Fruit fly (Drosophila melanogaster) whole organism: ENCODE measurements around the gene Rat1.
A peak's percentile ranks its signal among the peaks of the same experiment; 100 is the strongest.

Source experiments
- CG8478 ChIP-seq: fragments of >200 bp; optimal IDR thresholded peaks from 2 replicates; lab custom pipeline; 2018; ENCODE audit warnings: inconsistent platforms
- Dll ChIP-seq: fragments of >200 bp; optimal IDR thresholded peaks from 2 replicates; lab custom pipeline; 2017
- EcR ChIP-seq, 2 experiments: fragments of >200 bp; optimal IDR thresholded peaks; 2 replicates each; lab custom pipeline; 2017; ENCODE audit warnings: missing biosample characterization in 2 of 2, missing genetic modification characterization in 2 of 2, missing genetic modification reagents in 2 of 2
- pan ChIP-seq: fragments of >200 bp; optimal IDR thresholded peaks from 2 replicates; lab custom pipeline; 2017
- psq ChIP-seq: fragments of >200 bp; optimal IDR thresholded peaks from 2 replicates; lab custom pipeline; 2017
- usp ChIP-seq: fragments of >200 bp; optimal IDR thresholded peaks from 2 replicates; lab custom pipeline; 2017; ENCODE audit warnings: missing biosample characterization, missing genetic modification characterization, mixed read lengths

Gene Rat1

dm6 chr2L:6920661-6921359 is 12.9 kb downstream of the Rat1 start, which contains the start of gene Hrb27C:
TSS of gene Hrb27C (plus strand) at chr2L:6920704.
- no peak for TF ChIP-seq usp (GFP tag; lab: Kevin White, UChicago)
- TF ChIP-seq CG8478 (lab: Kevin White, UChicago), result peak; percentile 33

dm6 chr2L:6921360-6922090 is 13.6 kb downstream of the Rat1 start:
- no peak for TF ChIP-seq CG8478 (lab: Kevin White, UChicago)
- no peak for TF ChIP-seq EcR (GFP tag; optimal IDR thresholded peaks at IDR 0.05; lab: Kevin White, UChicago)
- TF ChIP-seq Dll, result no peak
- no peak for TF ChIP-seq usp (GFP tag; lab: Kevin White, UChicago)
- no peak for TF ChIP-seq pan
- TF ChIP-seq psq (lab: Kevin White, UChicago), result no peak

DNA sequence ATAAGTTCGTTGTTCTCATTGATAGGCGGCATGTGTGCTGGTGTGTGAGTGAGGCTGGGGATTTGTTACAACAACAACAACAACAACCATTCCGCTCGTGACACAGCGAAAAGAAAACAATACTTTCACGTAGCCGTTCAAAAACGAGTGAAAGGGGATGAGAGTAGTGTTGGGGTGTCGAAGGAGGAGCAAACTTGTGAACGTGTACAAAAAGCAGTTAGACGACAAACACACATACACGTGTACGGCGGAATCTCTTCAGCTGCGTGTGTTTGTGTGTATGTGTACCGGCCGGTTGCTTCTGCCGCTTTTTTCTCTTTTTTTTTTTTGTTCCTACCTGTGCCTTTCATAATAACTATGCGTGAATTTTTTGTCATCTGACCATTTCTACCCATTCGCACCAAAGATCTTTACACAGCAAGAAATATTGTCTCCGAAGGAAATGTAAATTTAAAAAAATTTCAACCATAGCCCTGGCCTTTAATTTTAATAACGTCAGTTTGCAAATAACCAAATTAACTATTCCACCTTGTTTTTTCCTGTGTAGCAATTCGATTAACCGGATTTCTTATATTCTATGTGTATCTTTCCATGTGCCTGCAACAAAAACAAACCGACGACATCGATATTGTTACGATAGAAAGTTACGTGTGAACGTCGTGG is 14.3 kb downstream of the Rat1 start:
- TF ChIP-seq pan, result no peak
- no peak for TF ChIP-seq usp (GFP tag; lab: Kevin White, UChicago)
- TF ChIP-seq psq (lab: Kevin White, UChicago), result no peak
- no peak for TF ChIP-seq EcR (GFP tag; optimal IDR thresholded peaks at IDR 0.05; lab: Kevin White, UChicago)
- TF ChIP-seq CG8478 (lab: Kevin White, UChicago), result no peak
- no peak for TF ChIP-seq Dll

dm6 chr2L:6925114-6925513 is 17.2 kb downstream of the Rat1 start:
- TF ChIP-seq CG8478 (lab: Kevin White, UChicago) (no peak), usp (GFP tag; lab: Kevin White, UChicago) (no peak), EcR (GFP tag; optimal IDR thresholded peaks at IDR 0.05; lab: Kevin White, UChicago) (no peak), pan (no peak), psq (lab: Kevin White, UChicago) (no peak), Dll (no peak)

DNA sequence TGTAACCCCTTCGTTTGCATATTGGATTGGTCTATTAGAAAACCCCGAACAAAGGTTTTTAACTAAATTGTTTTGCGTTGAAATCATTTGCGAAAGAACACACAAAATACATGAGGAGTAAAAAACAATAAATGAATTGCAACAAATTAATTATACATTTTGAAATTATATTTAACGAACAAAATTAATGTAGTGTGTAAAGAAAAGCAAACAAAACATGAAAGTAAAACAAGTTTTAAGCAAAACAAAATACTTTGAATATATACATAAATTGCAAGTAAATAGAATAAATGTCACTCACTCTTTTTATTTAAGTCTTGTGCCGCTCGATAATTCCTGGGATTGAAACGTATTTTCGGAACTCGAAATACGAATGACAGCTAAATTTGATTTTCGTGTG is 23.9 kb downstream of the Rat1 start, which contains the start of gene CG43232:
Gene CG43232 (plus strand): TSS at position 301 of the 400 bp plus-strand sequence.
- TF ChIP-seq EcR (GFP tag; optimal IDR thresholded peaks at IDR 0.05; lab: Kevin White, UChicago), result no peak
- TF ChIP-seq psq (lab: Kevin White, UChicago), result no peak
- TF ChIP-seq CG8478 (lab: Kevin White, UChicago), result no peak
- TF ChIP-seq usp (GFP tag; lab: Kevin White, UChicago), result no peak
- TF ChIP-seq Dll, result no peak
- TF ChIP-seq pan, result no peak

- TF ChIP-seq pan, result no peak
Observed at dm6 chr2L:6939698-6940097, 31.8 kb downstream of the Rat1 start.

DNA sequence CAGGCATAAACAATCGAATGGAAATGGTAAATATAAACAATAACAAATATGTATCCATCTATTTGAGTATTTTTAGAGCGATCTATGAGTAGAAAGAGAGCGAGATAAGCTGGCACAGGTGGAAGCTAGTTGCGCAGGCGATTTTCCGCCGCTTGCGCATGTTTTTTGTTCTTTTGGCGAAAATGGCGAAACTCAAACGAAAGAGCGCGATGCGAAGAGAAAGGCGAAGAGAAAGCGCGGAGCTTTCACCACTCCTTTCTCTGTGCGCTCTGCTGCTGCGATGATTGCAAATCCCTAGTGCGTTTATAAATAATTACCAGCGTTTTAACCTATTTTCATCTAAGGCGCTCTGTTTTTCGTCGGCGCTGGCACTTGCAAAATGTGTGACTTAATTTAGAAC is 33.8 kb downstream of the Rat1 start:
- TF ChIP-seq pan, result no peak

dm6 chr2L:6942714-6943113 is 34.8 kb downstream of the Rat1 start, which contains the start of gene CG18304:
TSS of gene CG18304 (minus strand) at chr2L:6942814.
- TF ChIP-seq pan, result no peak
- no peak for TF ChIP-seq psq (lab: Kevin White, UChicago)
- TF ChIP-seq CG8478 (lab: Kevin White, UChicago), result no peak
- no peak for TF ChIP-seq Dll
- TF ChIP-seq EcR (GFP tag; optimal IDR thresholded peaks at IDR 0.05; lab: Kevin White, UChicago), result no peak
- no peak for TF ChIP-seq usp (GFP tag; lab: Kevin White, UChicago)

- TF ChIP-seq usp (GFP tag; lab: Kevin White, UChicago) (no peak), CG8478 (lab: Kevin White, UChicago) (no peak), psq (lab: Kevin White, UChicago) (no peak), Dll (no peak), pan (no peak), EcR (GFP tag; optimal IDR thresholded peaks at IDR 0.05; lab: Kevin White, UChicago) (no peak)
Observed at dm6 chr2L:6945088-6945487, 37.2 kb downstream of the Rat1 start, which contains the start of gene Fgop2. TSS of gene Fgop2 (minus strand) at chr2L:6945289.

dm6 chr2L:6948540-6948942 is 40.7 kb downstream of the Rat1 start, which contains the start of gene ihog:
TSS of gene ihog (minus strand) at chr2L:6948808.
- TF ChIP-seq pan (no peak), CG8478 (lab: Kevin White, UChicago) (no peak), psq (lab: Kevin White, UChicago) (no peak), Dll (no peak), usp (GFP tag; lab: Kevin White, UChicago) (no peak), EcR (GFP tag; optimal IDR thresholded peaks at IDR 0.05; lab: Kevin White, UChicago) (no peak)

- TF ChIP-seq pan, result no peak
- TF ChIP-seq EcR (GFP tag; optimal IDR thresholded peaks at IDR 0.05; lab: Kevin White, UChicago), result no peak
- TF ChIP-seq Dll, result no peak
- no peak for TF ChIP-seq CG8478 (lab: Kevin White, UChicago)
- no peak for TF ChIP-seq psq (lab: Kevin White, UChicago)
- no peak for TF ChIP-seq usp (GFP tag; lab: Kevin White, UChicago)
Observed at dm6 chr2L:6950096-6950495, 42.2 kb downstream of the Rat1 start, which contains the start of the genes Gas41 and SA1. TSS of gene Gas41 (minus strand) at chr2L:6950207. TSS of gene SA1 (plus strand) at chr2L:6950421.

DNA sequence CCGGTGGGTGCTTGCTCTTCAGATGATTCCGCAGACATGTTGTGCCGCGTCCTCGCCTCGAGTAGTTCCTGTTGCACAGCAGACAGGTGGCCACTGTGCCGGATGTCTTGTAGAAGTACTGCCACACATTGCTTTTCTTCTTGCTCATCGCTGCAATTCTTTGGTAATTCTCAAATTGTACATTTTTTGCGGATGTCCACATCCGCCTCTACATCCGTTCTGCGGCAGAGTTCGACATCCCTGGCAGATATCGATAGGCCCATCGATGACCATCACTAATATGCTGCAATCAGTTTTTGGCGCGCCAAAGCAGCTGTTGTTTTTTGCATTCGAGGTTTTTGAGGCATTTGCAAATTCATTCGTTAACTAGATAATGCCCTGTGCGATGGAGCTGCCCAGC is 48.8 kb downstream of the Rat1 start, which contains the start of the genes CG13775 and CG3430:
Gene CG13775 (minus strand): TSS at position 226 of the 400 bp plus-strand sequence.
Gene CG3430 (plus strand): TSS at position 284 of the 400 bp plus-strand sequence.
- TF ChIP-seq EcR (GFP tag; optimal IDR thresholded peaks at IDR 0.05; lab: Kevin White, UChicago) (no peak), Dll (no peak), pan (no peak), psq (lab: Kevin White, UChicago) (no peak), usp (GFP tag; lab: Kevin White, UChicago) (no peak), CG8478 (lab: Kevin White, UChicago) (no peak)
